Worm (Caenorhabditis elegans) whole organism, L1 larva: ENCODE measurements around the gene F10G2.4.
"Not testable (repeated sequence)": the region's sequence is repeated elsewhere in the genome, so short reads cannot be mapped to it uniquely, and the experiment has no call there.

Experiments
- ama-1 ChIP-seq: fragments of 150-350 bp; optimal IDR thresholded peaks from 2 replicates; lab custom pipeline; 2014
- elt-2 ChIP-seq: sonication (generic microtip); optimal IDR thresholded peaks from 2 replicates; lab custom pipeline; 2016; ENCODE audit warnings: missing genetic modification characterization, mild to moderate bottlenecking, inconsistent platforms, missing compliant biosample characterization, missing genetic modification reagents
- fkh-4 ChIP-seq: sonication (generic microtip); optimal IDR thresholded peaks from 2 replicates; lab custom pipeline; 2016; ENCODE audit warnings: missing compliant biosample characterization, missing genetic modification characterization, borderline replicate concordance
- fos-1 ChIP-seq: fragments of 150-350 bp; optimal IDR thresholded peaks from 2 replicates; lab custom pipeline; 2014; ENCODE audit warnings: missing biosample characterization, missing genetic modification characterization
- lin-14 ChIP-seq: fragments of 200-800 bp; sonication (Bioruptor generic); optimal IDR thresholded peaks from 2 replicates; lab custom pipeline; 2018; ENCODE audit warnings: mild to moderate bottlenecking, missing genetic modification characterization, moderate library complexity, missing compliant biosample characterization
- lin-15B ChIP-seq: fragments of 150-350 bp; sonication (generic microtip); optimal IDR thresholded peaks from 3 replicates; lab custom pipeline; 2014; ENCODE audit warnings: missing biosample characterization, missing genetic modification characterization
- lin-35 ChIP-seq, 2 experiments: fragments of 150-350 bp; optimal IDR thresholded peaks; 2 replicates each; lab custom pipeline; 2014; ENCODE audit warnings: missing biosample characterization in 2 of 2, missing genetic modification characterization in 2 of 2, missing genetic modification reagents in 2 of 2
- lin-39 ChIP-seq: fragments of 150-350 bp; optimal IDR thresholded peaks from 2 replicates; lab custom pipeline; 2014; ENCODE audit warnings: missing biosample characterization, missing genetic modification reagents, missing genetic modification characterization
- lsy-2 ChIP-seq, 2 experiments: fragments of 150-350 bp; optimal IDR thresholded peaks; 2 replicates each; lab custom pipeline; 2014; ENCODE audit warnings: missing biosample characterization in 2 of 2, missing genetic modification characterization in 2 of 2
- nhr-28 ChIP-seq: fragments of 150-350 bp; optimal IDR thresholded peaks from 2 replicates; lab custom pipeline; 2014; ENCODE audit warnings: missing biosample characterization, missing genetic modification characterization
- pqm-1 ChIP-seq: sonication (generic microtip); optimal IDR thresholded peaks from 3 replicates; lab custom pipeline; 2017; ENCODE audit warnings: missing biosample characterization, missing genetic modification characterization
- unc-130 ChIP-seq: fragments of 150-350 bp; optimal IDR thresholded peaks from 2 replicates; lab custom pipeline; 2017; ENCODE audit warnings: missing biosample characterization, missing genetic modification characterization, inconsistent platforms
- unc-30 ChIP-seq: sonication (generic microtip); optimal IDR thresholded peaks from 2 replicates; lab custom pipeline; 2017; ENCODE audit warnings: missing biosample characterization, missing genetic modification characterization
- zag-1 ChIP-seq: fragments of 150-350 bp; optimal IDR thresholded peaks from 2 replicates; lab custom pipeline; 2014; ENCODE audit warnings: missing biosample characterization, missing genetic modification characterization

DNA sequence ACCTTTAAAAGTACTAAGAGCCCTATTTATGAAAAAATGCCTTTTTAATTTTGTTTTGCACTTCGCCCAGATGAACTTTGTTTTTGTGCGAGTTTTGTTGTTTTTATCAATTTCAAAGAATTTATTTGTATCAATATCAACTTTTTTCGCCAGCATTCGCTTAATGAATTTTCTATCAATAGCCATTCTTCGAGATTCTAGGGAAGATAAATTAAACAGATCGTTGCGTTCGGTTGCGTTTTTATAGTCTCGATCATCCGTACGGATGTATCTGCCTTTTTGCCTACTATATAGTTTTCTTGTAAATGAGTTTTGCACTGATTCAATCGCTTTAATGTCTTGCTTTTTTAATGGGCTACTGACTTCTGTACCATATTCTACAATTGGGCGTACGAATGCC, 18.5 kb downstream of the F10G2.4 start, which contains the start of gene nhr-147:
- TF ChIP-seq lin-14 (GFP tag; lab: Kevin White, UChicago); zag-1; fos-1; unc-130; pqm-1 (tag; lab: Kevin White, UChicago); elt-2 (tag; lab: Kevin White, UChicago); nhr-28 (tag; lab: Kevin White, UChicago); ama-1 (lab: Kevin White, UChicago); unc-30; lin-15B (tag; lab: Kevin White, UChicago); lin-39 (tag; lab: Kevin White, UChicago); fkh-4; lsy-2 (tag; optimal IDR thresholded peaks at IDR 0.05; lab: Kevin White, UChicago); lin-35 (GFP tag; optimal IDR thresholded peaks at IDR 0.05; lab: Kevin White, UChicago): not testable (repeated sequence)
